Worm (Caenorhabditis elegans): ENCODE results near the gene Y53F4B.24.

DNA sequence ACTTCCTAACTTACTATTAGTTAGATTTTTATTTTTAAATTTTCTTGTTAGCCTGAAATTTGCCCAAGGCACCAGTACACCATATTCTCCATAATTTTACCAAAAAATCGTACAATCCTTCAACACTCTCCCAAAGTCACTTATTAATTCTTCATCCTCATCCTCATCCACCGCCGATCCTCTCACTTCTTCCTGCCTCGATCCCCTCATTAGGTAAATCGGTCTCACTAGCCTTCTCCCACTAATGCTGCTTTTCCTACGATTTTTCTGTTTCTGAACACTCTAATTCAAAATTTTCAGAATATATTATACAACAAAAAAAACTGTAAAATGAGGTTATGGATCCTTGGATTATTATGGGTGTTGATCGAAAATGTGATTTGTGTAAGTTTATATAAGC is 1.7 kb upstream of the Y53F4B.24 start, which contains the start of gene Y53F4B.25:
- TF ChIP-seq eyg-1 (tag; optimal IDR thresholded peaks at IDR 0.05) (no peak), dve-1 (tag; optimal IDR thresholded peaks at IDR 0.05) (no peak), C38D4.7 (GFP tag; optimal IDR thresholded peaks at IDR 0.05) (no peak), gmeb-2 (tag; optimal IDR thresholded peaks at IDR 0.05) (no peak), pag-3 (tag; optimal IDR thresholded peaks at IDR 0.05; ENCODE audit: borderline replicate concordance) (no peak), rnt-1 (tag; optimal IDR thresholded peaks at IDR 0.05) (no peak), ceh-9 (tag; optimal IDR thresholded peaks at IDR 0.05) (no peak), nhr-11 (tag; optimal IDR thresholded peaks at IDR 0.05) (no peak), ama-1 (optimal IDR thresholded peaks at IDR 0.05) (no peak), tbx-2 (tag; optimal IDR thresholded peaks at IDR 0.05) (no peak), pha-4 (tag; optimal IDR thresholded peaks at IDR 0.05) (no peak), hlh-8 (tag; optimal IDR thresholded peaks at IDR 0.05) (no peak), pha-2 (tag; optimal IDR thresholded peaks at IDR 0.05) (no peak), fkh-10 (GFP tag; optimal IDR thresholded peaks at IDR 0.05) (no peak)

All from whole organism, late embryonic.